Fruit fly (Drosophila melanogaster): ENCODE measurements around the gene CG10657.

The CG10657 gene

DNA sequence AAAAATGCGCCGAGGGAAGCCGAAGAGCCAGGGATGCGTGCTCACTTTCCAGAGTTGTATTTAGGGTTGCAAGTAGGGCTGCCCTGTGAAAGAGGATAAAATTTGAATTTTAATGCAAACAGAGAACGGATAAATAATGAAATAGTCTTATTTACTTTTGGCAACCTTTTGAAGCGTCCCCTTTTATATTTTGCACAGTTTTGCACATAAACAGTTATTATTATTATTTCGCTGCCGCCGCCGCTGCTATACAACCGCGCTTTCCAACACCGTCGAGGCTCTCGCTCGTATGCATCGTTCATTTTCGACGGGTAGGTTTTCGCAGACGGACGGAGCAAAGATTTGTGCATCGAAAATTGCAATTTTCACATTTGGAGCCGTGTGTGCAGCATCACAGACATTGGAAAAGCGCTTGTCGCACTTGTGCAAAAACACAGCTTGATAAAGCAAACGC, 17.8 kb upstream of the CG10657 start, which contains the start of the genes sti and tral (continued):
- TF ChIP-seq HLH4C (GFP tag; IDR thresholded peaks at IDR 0.05; ENCODE audit: partially characterized antibody), result no peak
- no peak for TF ChIP-seq Abd-B (GFP tag; optimal IDR thresholded peaks at IDR 0.05)
- peak; percentile 60 for TF ChIP-seq ATbp (GFP tag; optimal IDR thresholded peaks at IDR 0.05)
- TF ChIP-seq CG9817 (tag; optimal IDR thresholded peaks at IDR 0.05), result peak; percentile 92
- peak; percentile 84 for TF ChIP-seq CG1792 (GFP tag; optimal IDR thresholded peaks at IDR 0.05)
- peak; percentile 76 for TF ChIP-seq CG10979 (tag; optimal IDR thresholded peaks at IDR 0.05)
- TF ChIP-seq CoRest (tag; optimal IDR thresholded peaks at IDR 0.05), result peak; percentile 89
- TF ChIP-seq Taf1 (GFP tag; IDR thresholded peaks at IDR 0.05), result peak; percentile 73
- TF ChIP-seq CG2875 (GFP tag; optimal IDR thresholded peaks at IDR 0.05), result peak; percentile 39
- TF ChIP-seq CG15073 (GFP tag; optimal IDR thresholded peaks at IDR 0.05), result no peak
- TF ChIP-seq CG5245 (GFP tag; optimal IDR thresholded peaks at IDR 0.05), result peak; percentile 86
- peak; percentile 69 for TF ChIP-seq H2.0 (GFP tag; IDR thresholded peaks at IDR 0.05)
- TF ChIP-seq ab (GFP tag; optimal IDR thresholded peaks at IDR 0.05), result peak; percentile 83
- peak; percentile 50 for TF ChIP-seq CG17802 (tag; optimal IDR thresholded peaks at IDR 0.05)
- TF ChIP-seq CG6854 (GFP tag; optimal IDR thresholded peaks at IDR 0.05), result peak; percentile 58
- peak; percentile 79 for TF ChIP-seq CG15696 (tag; optimal IDR thresholded peaks at IDR 0.05)
- TF ChIP-seq CG10274 (GFP tag; optimal IDR thresholded peaks at IDR 0.05), result peak; percentile 61
- TF ChIP-seq Hr3 (GFP tag; optimal IDR thresholded peaks at IDR 0.05), result peak; percentile 94
- peak; percentile 64 for TF ChIP-seq CG6683 (GFP tag; optimal IDR thresholded peaks at IDR 0.05)
- TF ChIP-seq ERR (GFP tag; optimal IDR thresholded peaks at IDR 0.05), result peak; percentile 86
- TF ChIP-seq CG4854 (GFP tag; optimal IDR thresholded peaks at IDR 0.05), result peak; percentile 88
- peak; percentile 97 for TF ChIP-seq Sin3A (optimal IDR thresholded peaks at IDR 0.05)
- peak; percentile 88 for TF ChIP-seq NK7.1 (GFP tag; optimal IDR thresholded peaks at IDR 0.05)
- TF ChIP-seq CG14667 (GFP tag; IDR thresholded peaks at IDR 0.05), result peak; percentile 83
- peak; percentile 84 for TF ChIP-seq CG2712 (tag; optimal IDR thresholded peaks at IDR 0.05)
- peak; percentile 89 for TF ChIP-seq Fer2 (tag; optimal IDR thresholded peaks at IDR 0.05)
- TF ChIP-seq CG34376 (GFP tag; optimal IDR thresholded peaks at IDR 0.05), result peak; percentile 92
- TF ChIP-seq dm (GFP tag; optimal IDR thresholded peaks at IDR 0.05), result peak; percentile 87
- no peak for TF ChIP-seq sc (optimal IDR thresholded peaks at IDR 0.05)
- TF ChIP-seq sc (GFP tag; optimal IDR thresholded peaks at IDR 0.05), result peak; percentile 56
- TF ChIP-seq pzg (GFP tag; optimal IDR thresholded peaks at IDR 0.05), result peak; percentile 93
- TF ChIP-seq toy (GFP tag; IDR thresholded peaks at IDR 0.05), result no peak
- TF ChIP-seq NC2α (GFP tag; optimal IDR thresholded peaks at IDR 0.05), result peak; percentile 89

DNA sequence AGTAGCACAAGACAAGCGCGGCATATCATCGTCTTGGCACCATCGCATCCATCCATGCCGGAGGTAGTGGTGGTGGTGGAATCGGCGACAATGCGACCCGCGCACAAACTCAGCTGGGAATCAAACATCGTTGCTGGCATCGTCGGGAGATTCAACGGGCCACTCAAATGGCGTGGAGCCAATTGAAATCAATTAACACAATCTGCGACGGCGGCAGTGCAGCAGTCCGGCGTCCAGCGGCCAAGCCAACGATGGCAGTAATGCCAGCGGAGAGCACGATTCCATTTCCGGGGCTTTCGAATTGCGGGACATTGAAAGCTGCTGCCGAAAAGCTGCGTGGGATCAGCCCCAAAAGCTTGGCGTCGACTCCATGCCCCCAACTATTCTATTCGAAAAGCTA, 10.6 kb upstream of the CG10657 start, which contains the start of gene CG10654:
CG10654 (minus strand) TSS at position 270 of the 400 bp plus-strand sequence.
- TF ChIP-seq PHDP (tag; optimal IDR thresholded peaks at IDR 0.05), result no peak
- no peak for TF ChIP-seq Bgb (GFP tag; IDR thresholded peaks at IDR 0.05; ENCODE audit: partially characterized antibody)
- no peak for TF ChIP-seq oc (tag; optimal IDR thresholded peaks at IDR 0.05)
- peak; percentile 60; the same call in 2 of the 3 replicates for TF ChIP-seq ci (GFP tag; IDR thresholded peaks at IDR 0.05)
- no peak for TF ChIP-seq CG15011 (GFP tag; optimal IDR thresholded peaks at IDR 0.05)
- no peak for TF ChIP-seq Adf1 (GFP tag; IDR thresholded peaks at IDR 0.05)
- TF ChIP-seq sna (GFP tag; IDR thresholded peaks at IDR 0.05; ENCODE audit: partially characterized antibody), result no peak
- TF ChIP-seq Awh (GFP tag; IDR thresholded peaks at IDR 0.05), result 0 out of 2 replicates have a peak, but pooled peaks have one; percentile 11
- TF ChIP-seq CG16863 (GFP tag; optimal IDR thresholded peaks at IDR 0.05), result no peak
- TF ChIP-seq CG11696 (GFP tag; IDR thresholded peaks at IDR 0.05), result no peak
- TF ChIP-seq CG31365 (tag; optimal IDR thresholded peaks at IDR 0.05), result no peak
- TF ChIP-seq CG7745 (tag; optimal IDR thresholded peaks at IDR 0.05), result no peak
- TF ChIP-seq CG34376 (GFP tag; optimal IDR thresholded peaks at IDR 0.05), result peak; percentile 45
- no peak for TF ChIP-seq sqz (GFP tag; optimal IDR thresholded peaks at IDR 0.05)
- no peak for TF ChIP-seq dan (GFP tag; IDR thresholded peaks at IDR 0.05)
- no peak for TF ChIP-seq CG2116 (GFP tag; optimal IDR thresholded peaks at IDR 0.05)
- no peak for TF ChIP-seq kah (GFP tag; optimal IDR thresholded peaks at IDR 0.05)
- TF ChIP-seq kni (GFP tag; optimal IDR thresholded peaks at IDR 0.05), result no peak
- TF ChIP-seq CG4282 (GFP tag; optimal IDR thresholded peaks at IDR 0.05), result no peak
- TF ChIP-seq CTCF (GFP tag; optimal IDR thresholded peaks at IDR 0.05), result no peak
- TF ChIP-seq CG7987 (GFP tag; optimal IDR thresholded peaks at IDR 0.05), result peak; percentile 33

Measured in whole organism, embryonic.